Worm (Caenorhabditis elegans): Measurements from ENCODE around the gene gstk-2.

ce11 chrIV:7245592-7245991, 3.5 kb upstream of the gstk-2 start:
- TF ChIP-seq nhr-76 (tag; optimal IDR thresholded peaks at IDR 0.05) (no peak), daf-12 (tag; optimal IDR thresholded peaks at IDR 0.05) (no peak), lin-39 (tag; optimal IDR thresholded peaks at IDR 0.05) (no peak), ztf-11 (tag; optimal IDR thresholded peaks at IDR 0.05) (no peak), unc-39 (tag; optimal IDR thresholded peaks at IDR 0.05) (no peak), egl-27 (tag; optimal IDR thresholded peaks at IDR 0.05) (no peak)
